Fruit fly (Drosophila melanogaster) Kc167 (cell line): ENCODE results near the gene RfC3.
A peak's percentile ranks its signal among the peaks of the same experiment; 100 is the strongest.

Source experiments
- psq ChIP-seq: fragments of >200 bp; optimal IDR thresholded peaks from 2 replicates; lab custom pipeline; 2017; ENCODE audit warnings: missing external identifiers
- ttk ChIP-seq: sonication (Bioruptor generic); optimal IDR thresholded peaks from 2 replicates; lab custom pipeline; 2017; ENCODE audit warnings: missing external identifiers

DNA sequence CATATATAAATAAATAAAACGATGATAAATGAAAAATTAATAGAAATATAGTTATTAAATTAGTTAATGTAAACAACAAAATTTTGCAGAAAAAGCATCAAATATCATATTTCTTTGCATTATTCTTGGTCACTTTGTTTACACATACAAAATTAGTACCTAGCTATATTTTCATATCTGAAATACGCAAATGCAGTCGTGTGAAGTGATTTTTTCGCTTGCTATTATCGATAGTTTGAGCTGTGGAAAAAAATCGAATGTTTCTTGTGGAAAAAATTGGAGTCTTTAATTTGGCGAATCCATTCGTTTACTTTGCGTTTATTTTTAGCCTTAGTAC is 22.5 kb upstream of the RfC3 start, which contains the start of gene Cnot4:
- TF ChIP-seq psq (lab: Kevin White, UChicago) (peak; percentile 31), ttk (no peak)
